Worm (Caenorhabditis elegans): ENCODE data around the gene F36H9.1.

- TF ChIP-seq lin-15B (tag; optimal IDR thresholded peaks at IDR 0.05), result no peak
- TF ChIP-seq mep-1 (tag; optimal IDR thresholded peaks at IDR 0.05), result no peak
- no peak for TF ChIP-seq alr-1 (tag; optimal IDR thresholded peaks at IDR 0.05; ENCODE audit: borderline replicate concordance)
- TF ChIP-seq sox-4 (tag; optimal IDR thresholded peaks at IDR 0.05), result no peak
Measured at ce11 chrV:1756856-1757255, 37.5 kb upstream of the F36H9.1 start, which contains the start of gene clec-204.

Measured in whole organism, L1 larva.